Worm (Caenorhabditis elegans) whole organism, mixed stage, embryonic: ENCODE data around the gene uncp-18.

Experiments used
- M03D4.4 ChIP-seq: sonication (generic microtip); optimal IDR thresholded peaks from 2 replicates; lab custom pipeline; 2017; ENCODE audit warnings: mild to moderate bottlenecking, missing genetic modification characterization, missing compliant biosample characterization
- bed-3 ChIP-seq: fragments of 200-800 bp; sonication (Bioruptor generic); optimal IDR thresholded peaks from 3 replicates; lab custom pipeline; 2018; ENCODE audit warnings: mild to moderate bottlenecking, missing genetic modification characterization, moderate library complexity, missing compliant biosample characterization
- ceh-39 ChIP-seq: fragments of 150-350 bp; optimal IDR thresholded peaks from 2 replicates; lab custom pipeline; 2014; ENCODE audit warnings: missing biosample characterization, missing genetic modification characterization
- ceh-43 ChIP-seq: fragments of 200-800 bp; sonication (Bioruptor generic); optimal IDR thresholded peaks from 2 replicates; lab custom pipeline; 2018; ENCODE audit warnings: mild to moderate bottlenecking, missing genetic modification characterization, moderate library complexity, missing compliant biosample characterization
- ceh-83 ChIP-seq: fragments of 200-800 bp; sonication (Bioruptor generic); optimal IDR thresholded peaks from 2 replicates; lab custom pipeline; 2018; ENCODE audit warnings: mild to moderate bottlenecking, missing genetic modification characterization, missing compliant biosample characterization
- ces-1 ChIP-seq: fragments of 150-350 bp; optimal IDR thresholded peaks from 2 replicates; lab custom pipeline; 2014; ENCODE audit warnings: missing biosample characterization, missing genetic modification reagents, missing genetic modification characterization
- cnd-1 ChIP-seq: fragments of 200-800 bp; sonication (Bioruptor generic); optimal IDR thresholded peaks from 2 replicates; lab custom pipeline; 2018; ENCODE audit warnings: mild to moderate bottlenecking, missing genetic modification characterization, missing compliant biosample characterization
- drap-1 ChIP-seq: fragments of 200-800 bp; sonication (Bioruptor generic); optimal IDR thresholded peaks from 3 replicates; lab custom pipeline; 2018; ENCODE audit warnings: mild to moderate bottlenecking, missing genetic modification characterization, missing compliant biosample characterization
- elt-1 ChIP-seq: sonication (generic microtip); optimal IDR thresholded peaks from 2 replicates; lab custom pipeline; 2017; ENCODE audit warnings: missing genetic modification characterization, mild to moderate bottlenecking, missing compliant biosample characterization, antibody characterized with exemption, moderate library complexity, borderline replicate concordance; ENCODE audit not compliant: insufficient read depth
- flh-1 ChIP-seq: fragments of 200-800 bp; sonication (Bioruptor generic); optimal IDR thresholded peaks from 2 replicates; lab custom pipeline; 2018; ENCODE audit warnings: mild to moderate bottlenecking, missing genetic modification characterization, moderate library complexity, missing compliant biosample characterization
- ham-2 ChIP-seq: fragments of 200-800 bp; sonication (Bioruptor generic); optimal IDR thresholded peaks from 2 replicates; lab custom pipeline; 2018; ENCODE audit warnings: mild to moderate bottlenecking, missing genetic modification characterization, missing compliant biosample characterization
- hlh-1 ChIP-seq: fragments of 150-350 bp; optimal IDR thresholded peaks from 2 replicates; lab custom pipeline; 2014; ENCODE audit warnings: missing biosample characterization, missing genetic modification reagents, missing genetic modification characterization
- lin-13 ChIP-seq: fragments of 150-350 bp; optimal IDR thresholded peaks from 2 replicates; lab custom pipeline; 2014; ENCODE audit warnings: missing biosample characterization, missing genetic modification characterization
- lin-32 ChIP-seq: fragments of 200-800 bp; sonication (Bioruptor generic); optimal IDR thresholded peaks from 2 replicates; lab custom pipeline; 2018; ENCODE audit warnings: mild to moderate bottlenecking, missing genetic modification characterization, missing compliant biosample characterization
- lsy-2 ChIP-seq: fragments of 150-350 bp; optimal IDR thresholded peaks from 2 replicates; lab custom pipeline; 2014; ENCODE audit warnings: missing biosample characterization, missing genetic modification characterization
- mab-5 ChIP-seq: fragments of 150-350 bp; optimal IDR thresholded peaks from 2 replicates; lab custom pipeline; 2014; ENCODE audit warnings: missing biosample characterization, missing genetic modification characterization
- mep-1 ChIP-seq: fragments of 150-350 bp; optimal IDR thresholded peaks from 2 replicates; lab custom pipeline; 2017; ENCODE audit warnings: missing biosample characterization, missing genetic modification reagents, missing genetic modification characterization, inconsistent platforms
- mls-2 ChIP-seq: sonication (generic microtip); optimal IDR thresholded peaks from 2 replicates; lab custom pipeline; 2016; ENCODE audit warnings: mild to moderate bottlenecking, missing genetic modification characterization, moderate library complexity, missing compliant biosample characterization
- nhr-2 ChIP-seq: fragments of 150-350 bp; optimal IDR thresholded peaks from 2 replicates; lab custom pipeline; 2014; ENCODE audit warnings: missing biosample characterization, missing genetic modification characterization
- nhr-237 ChIP-seq: fragments of 150-350 bp; optimal IDR thresholded peaks from 2 replicates; lab custom pipeline; 2014; ENCODE audit warnings: missing biosample characterization, missing genetic modification characterization
- nhr-76 ChIP-seq: sonication (generic microtip); optimal IDR thresholded peaks from 2 replicates; lab custom pipeline; 2017; ENCODE audit warnings: missing biosample characterization, missing genetic modification characterization
- pha-4 ChIP-seq: fragments of 150-350 bp; optimal IDR thresholded peaks from 2 replicates; lab custom pipeline; 2018; ENCODE audit warnings: missing biosample characterization, missing genetic modification reagents, missing genetic modification characterization
- sem-2 ChIP-seq: fragments of 200-800 bp; sonication (Bioruptor generic); optimal IDR thresholded peaks from 2 replicates; lab custom pipeline; 2018; ENCODE audit warnings: mild to moderate bottlenecking, missing genetic modification characterization, missing compliant biosample characterization
- sptf-1 ChIP-seq: sonication (generic microtip); optimal IDR thresholded peaks from 2 replicates; lab custom pipeline; 2017; ENCODE audit warnings: mild to moderate bottlenecking, missing genetic modification characterization, moderate library complexity, missing compliant biosample characterization
- tbx-8 ChIP-seq: fragments of 200-800 bp; sonication (Bioruptor generic); optimal IDR thresholded peaks from 2 replicates; lab custom pipeline; 2018; ENCODE audit warnings: mild to moderate bottlenecking, missing genetic modification characterization, moderate library complexity, missing compliant biosample characterization
- unc-120 ChIP-seq: sonication (generic microtip); optimal IDR thresholded peaks from 2 replicates; lab custom pipeline; 2017; ENCODE audit warnings: missing genetic modification characterization, missing compliant biosample characterization; ENCODE audit not compliant: poor library complexity, severe bottlenecking
- unc-62 ChIP-seq: fragments of 150-350 bp; optimal IDR thresholded peaks from 2 replicates; lab custom pipeline; 2014; ENCODE audit warnings: missing biosample characterization, missing genetic modification reagents, missing genetic modification characterization
- zip-8 ChIP-seq: fragments of 150-350 bp; optimal IDR thresholded peaks from 2 replicates; lab custom pipeline; 2014; ENCODE audit warnings: missing biosample characterization, missing genetic modification characterization
- ztf-11 ChIP-seq: fragments of 150-350 bp; optimal IDR thresholded peaks from 2 replicates; lab custom pipeline; 2014; ENCODE audit warnings: missing biosample characterization, missing genetic modification characterization

The uncp-18 gene

DNA sequence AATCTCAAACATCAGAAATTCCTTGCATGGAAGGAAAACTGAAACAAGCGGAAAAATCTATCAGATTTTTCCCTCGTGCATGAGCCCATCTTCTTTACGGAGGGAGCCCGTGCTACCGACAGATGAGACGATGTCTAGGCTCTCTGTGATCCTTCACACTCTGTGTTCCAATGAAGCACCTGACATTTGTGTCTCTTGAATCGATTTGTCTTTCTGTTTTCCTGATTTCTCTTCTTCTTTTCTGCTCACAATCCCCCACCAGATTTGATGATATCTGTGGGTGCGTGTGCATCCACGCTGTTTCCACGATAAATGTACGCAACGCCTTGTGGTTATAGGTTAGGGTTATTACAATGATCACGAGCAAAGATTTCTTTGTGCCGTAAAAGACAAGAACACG lies 11.5 kb upstream of the uncp-18 start:
- TF ChIP-seq cnd-1 (tag; lab: Kevin White, UChicago) (no peak), ceh-43 (GFP tag; lab: Kevin White, UChicago) (no peak), unc-120 (peak; percentile 82), nhr-2 (no peak), zip-8 (tag; lab: Kevin White, UChicago) (no peak), hlh-1 (tag; lab: Kevin White, UChicago) (peak; percentile 94), elt-1 (no peak), ceh-83 (GFP tag; lab: Kevin White, UChicago) (no peak), mep-1 (tag; lab: Kevin White, UChicago) (no peak)

ce11 chrIV:379605-380004 lies 10.8 kb upstream of the uncp-18 start:
- TF ChIP-seq ceh-43 (GFP tag; lab: Kevin White, UChicago) (peak; percentile 7), mab-5 (tag; lab: Kevin White, UChicago) (no peak)

ce11 chrIV:383135-383731 lies 7.1 kb upstream of the uncp-18 start, which contains the start of gene spl-1:
Gene spl-1 (minus strand): TSS chrIV:383185.
- TF ChIP-seq mls-2 (tag; lab: Kevin White, UChicago) (no peak), nhr-237 (tag; lab: Kevin White, UChicago) (no peak), nhr-2 (no peak), sptf-1 (tag; lab: Kevin White, UChicago) (no peak), M03D4.4 (tag; lab: Kevin White, UChicago) (no peak), ztf-11 (tag; lab: Kevin White, UChicago) (no peak), elt-1 (no peak), nhr-76 (tag; lab: Kevin White, UChicago) (no peak), ceh-43 (GFP tag; lab: Kevin White, UChicago) (no peak)

DNA sequence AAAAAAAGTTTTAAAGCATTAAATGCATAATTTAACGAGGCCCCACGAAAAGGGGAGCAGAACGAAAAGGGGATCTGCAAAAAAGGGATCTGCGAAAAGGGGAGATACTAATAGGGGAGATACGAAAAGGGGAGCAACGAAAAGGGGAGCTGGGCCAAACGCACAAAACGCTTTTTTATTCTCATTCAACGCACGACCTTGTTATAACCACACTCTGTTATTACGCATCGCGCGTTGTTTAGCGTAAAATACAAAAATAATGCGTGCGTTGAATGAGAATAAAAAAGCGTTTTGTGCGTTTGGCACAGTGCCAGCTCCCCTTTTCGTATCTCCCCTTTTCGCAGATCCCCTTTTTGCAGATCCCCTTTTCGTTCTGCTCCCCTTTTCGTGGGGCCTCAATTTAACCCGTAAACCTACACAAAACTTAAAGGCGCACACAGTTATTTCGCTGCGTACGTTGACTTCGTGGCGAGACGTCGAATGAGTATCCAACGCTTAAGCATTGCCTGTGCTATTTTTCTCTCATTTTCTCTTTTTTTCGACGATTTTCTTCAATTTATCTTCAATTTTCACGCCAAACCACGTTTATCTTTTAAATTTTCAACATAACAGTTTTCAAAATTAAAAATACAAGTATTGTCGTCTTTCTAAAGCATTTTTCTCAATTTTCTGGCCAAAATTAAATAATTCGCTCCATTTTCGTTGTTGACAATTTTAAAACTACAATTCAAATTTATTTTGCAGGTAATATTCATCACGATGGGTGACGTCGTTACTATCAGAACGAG lies 5.0 kb upstream of the uncp-18 start, which contains the start of gene rps-24:
rps-24 (plus strand) TSS at position 738 of the 788 bp plus-strand sequence.
- TF ChIP-seq ceh-83 (GFP tag; lab: Kevin White, UChicago) = peak; percentile 17
- TF ChIP-seq lsy-2 = peak; percentile 88
- TF ChIP-seq mab-5 (tag; lab: Kevin White, UChicago) = peak; percentile 8
- TF ChIP-seq sptf-1 (tag; lab: Kevin White, UChicago) = peak; percentile 88
- TF ChIP-seq mep-1 (tag; lab: Kevin White, UChicago) = peak; percentile 94
- TF ChIP-seq bed-3 (GFP tag; lab: Kevin White, UChicago) = peak; percentile 23
- TF ChIP-seq unc-120 = peak; percentile 87
- peak; percentile 61 for TF ChIP-seq M03D4.4 (tag; lab: Kevin White, UChicago)
- TF ChIP-seq hlh-1 (tag; lab: Kevin White, UChicago) = peak; percentile 61
- TF ChIP-seq ceh-43 (GFP tag; lab: Kevin White, UChicago) = peak; percentile 41
- TF ChIP-seq pha-4 (tag; lab: Kevin White, UChicago) = peak; percentile 87
- TF ChIP-seq ceh-39 = peak; percentile 77
- peak; percentile 30 for TF ChIP-seq tbx-8 (GFP tag; lab: Kevin White, UChicago)
- peak; percentile 90 for TF ChIP-seq nhr-237 (tag; lab: Kevin White, UChicago)
- TF ChIP-seq ztf-11 (tag; lab: Kevin White, UChicago) = peak; percentile 21
- TF ChIP-seq cnd-1 (tag; lab: Kevin White, UChicago) = peak; percentile 74
- peak; percentile 85 for TF ChIP-seq ces-1 (GFP tag; lab: Kevin White, UChicago)
- peak; percentile 13 for TF ChIP-seq unc-62
- peak; percentile 29 for TF ChIP-seq sem-2 (GFP tag; lab: Kevin White, UChicago)
- peak; percentile 84 for TF ChIP-seq mls-2 (tag; lab: Kevin White, UChicago)
- TF ChIP-seq lin-13 (tag; lab: Kevin White, UChicago) = peak; percentile 91
- TF ChIP-seq ham-2 = peak; percentile 56
- peak; percentile 9 for TF ChIP-seq lin-32 (GFP tag; lab: Kevin White, UChicago)
- TF ChIP-seq drap-1 = peak; percentile 74

DNA sequence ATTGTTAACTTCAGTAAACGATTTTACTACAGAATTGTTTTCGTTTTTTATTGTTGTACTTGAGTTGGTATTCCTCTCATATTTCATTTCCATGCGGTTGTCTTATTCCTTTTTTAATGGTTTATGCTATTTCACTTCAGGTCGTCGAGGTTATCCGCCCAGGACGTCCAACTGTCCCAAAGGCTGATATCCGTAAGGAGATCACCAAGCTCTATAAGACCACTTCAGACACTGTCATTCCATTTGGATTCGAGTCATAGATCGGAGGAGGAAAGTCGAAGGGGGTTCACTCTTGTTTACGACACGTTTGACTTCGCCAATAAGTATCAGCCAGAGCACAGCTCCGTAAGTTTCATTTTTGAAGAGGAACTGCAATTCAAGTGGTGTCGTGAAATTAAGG lies 3.8 kb upstream of the uncp-18 start, which contains the start of gene T07A9.14:
T07A9.14 (plus strand) TSS at position 124 of the 400 bp plus-strand sequence.
- TF ChIP-seq zip-8 (tag; lab: Kevin White, UChicago) (no peak), lsy-2 (no peak), mls-2 (tag; lab: Kevin White, UChicago) (no peak), hlh-1 (tag; lab: Kevin White, UChicago) (no peak), ceh-83 (GFP tag; lab: Kevin White, UChicago) (no peak), nhr-237 (tag; lab: Kevin White, UChicago) (no peak), lin-32 (GFP tag; lab: Kevin White, UChicago) (no peak), flh-1 (GFP tag; lab: Kevin White, UChicago) (no peak), M03D4.4 (tag; lab: Kevin White, UChicago) (no peak)
